Worm (Caenorhabditis elegans): ENCODE measurements around the gene C40H5.2.

Gene C40H5.2

DNA sequence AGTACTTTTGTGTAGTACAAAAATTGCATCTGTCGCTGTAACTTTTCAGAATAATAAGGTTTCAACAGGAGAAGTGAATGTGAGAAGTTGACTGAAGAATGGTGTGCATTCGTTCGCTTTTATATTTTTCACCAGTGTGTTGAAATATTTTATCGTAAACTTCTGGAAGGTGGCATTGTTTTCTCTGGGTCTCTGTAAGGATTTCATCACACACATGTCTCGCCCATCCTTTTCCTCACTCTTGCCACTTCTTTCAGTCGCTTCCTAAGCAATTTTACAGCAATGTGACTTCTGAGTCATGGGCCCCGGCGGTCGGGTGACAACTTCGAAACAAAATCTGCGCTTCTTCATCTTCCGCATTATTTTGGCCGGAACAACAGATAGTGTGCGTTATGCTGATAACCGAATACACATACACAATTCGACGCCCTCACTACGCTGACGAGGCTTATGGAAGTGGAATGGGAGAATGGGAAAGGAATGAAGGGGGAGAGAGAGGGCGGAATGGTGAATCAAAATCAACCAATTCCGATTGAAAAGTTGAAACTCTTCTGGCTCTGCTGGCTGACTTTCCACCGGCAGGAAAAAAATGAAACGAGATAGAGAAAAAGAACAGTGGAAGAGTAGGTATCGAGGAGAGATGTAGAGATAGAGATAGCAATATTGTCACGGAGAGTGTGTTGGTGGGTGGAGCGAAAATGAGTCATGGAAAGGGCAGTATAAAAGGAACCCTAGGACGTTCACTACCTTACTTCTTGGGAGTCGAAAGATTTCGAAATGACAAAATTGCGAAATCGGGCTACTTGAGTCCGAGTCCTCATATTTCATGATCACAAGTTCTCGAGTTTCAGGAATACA is 45.7 kb downstream of the C40H5.2 start:
- TF ChIP-seq ztf-29 (GFP tag; IDR thresholded peaks at IDR 0.05): no peak
- TF ChIP-seq tab-1 (GFP tag; IDR thresholded peaks at IDR 0.05): no peak
- TF ChIP-seq ztf-23 (GFP tag; IDR thresholded peaks at IDR 0.05): no peak
- TF ChIP-seq T22C8.4 (GFP tag; IDR thresholded peaks at IDR 0.05): no peak
- no peak for TF ChIP-seq med-1 (GFP tag; optimal IDR thresholded peaks at IDR 0.05; ENCODE audit: insufficient read depth)
- no peak for TF ChIP-seq ref-1 (GFP tag; conservative IDR thresholded peaks at IDR 0.05)
- no peak for TF ChIP-seq flt-1 (GFP tag; IDR thresholded peaks at IDR 0.05)
- no peak for TF ChIP-seq klf-2 (GFP tag; conservative IDR thresholded peaks at IDR 0.05)
- TF ChIP-seq cog-1 (tag; optimal IDR thresholded peaks at IDR 0.05): no peak

DNA sequence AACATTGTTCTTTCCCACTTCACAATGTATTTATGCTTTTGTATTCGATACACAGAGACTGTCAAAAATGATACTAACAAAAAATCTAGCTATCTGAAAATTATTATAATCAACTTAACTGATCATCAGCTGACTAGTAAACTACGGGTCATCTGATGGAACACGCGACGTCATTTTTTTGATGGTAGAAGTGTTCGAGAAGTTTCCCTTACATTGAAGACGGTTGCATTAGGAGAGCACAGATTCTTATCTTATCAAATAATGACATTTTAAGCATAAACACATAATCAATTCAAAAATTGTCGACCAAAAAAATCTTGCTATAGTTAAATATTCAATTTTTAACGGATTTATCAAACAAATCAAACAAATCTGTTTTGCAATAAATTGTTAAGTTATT is 46.9 kb downstream of the C40H5.2 start:
- no peak for TF ChIP-seq ref-1 (GFP tag; conservative IDR thresholded peaks at IDR 0.05)
- TF ChIP-seq ztf-23 (GFP tag; IDR thresholded peaks at IDR 0.05): no peak
- TF ChIP-seq T22C8.4 (GFP tag; IDR thresholded peaks at IDR 0.05): no peak
- TF ChIP-seq flt-1 (GFP tag; IDR thresholded peaks at IDR 0.05): no peak
- no peak for TF ChIP-seq tab-1 (GFP tag; IDR thresholded peaks at IDR 0.05)
- TF ChIP-seq klf-2 (GFP tag; conservative IDR thresholded peaks at IDR 0.05): no peak
- TF ChIP-seq ztf-29 (GFP tag; IDR thresholded peaks at IDR 0.05): no peak
- TF ChIP-seq cog-1 (tag; optimal IDR thresholded peaks at IDR 0.05): no peak
- TF ChIP-seq med-1 (GFP tag; optimal IDR thresholded peaks at IDR 0.05; ENCODE audit: insufficient read depth): no peak

- TF ChIP-seq T22C8.4 (GFP tag; IDR thresholded peaks at IDR 0.05): peak; percentile 77; the same call in 1 of the 2 replicates
- TF ChIP-seq ztf-23 (GFP tag; IDR thresholded peaks at IDR 0.05): no peak
- TF ChIP-seq tab-1 (GFP tag; IDR thresholded peaks at IDR 0.05): no peak
- TF ChIP-seq cog-1 (tag; optimal IDR thresholded peaks at IDR 0.05): peak; percentile 42
- peak; percentile 66; the same call in 1 of the 2 replicates for TF ChIP-seq flt-1 (GFP tag; IDR thresholded peaks at IDR 0.05)
Observed at ce11 chrX:11798057-11798555, 52.2 kb downstream of the C40H5.2 start, which contains the start of gene rsd-3. TSS of gene rsd-3 (plus strand) at chrX:11798505.

DNA sequence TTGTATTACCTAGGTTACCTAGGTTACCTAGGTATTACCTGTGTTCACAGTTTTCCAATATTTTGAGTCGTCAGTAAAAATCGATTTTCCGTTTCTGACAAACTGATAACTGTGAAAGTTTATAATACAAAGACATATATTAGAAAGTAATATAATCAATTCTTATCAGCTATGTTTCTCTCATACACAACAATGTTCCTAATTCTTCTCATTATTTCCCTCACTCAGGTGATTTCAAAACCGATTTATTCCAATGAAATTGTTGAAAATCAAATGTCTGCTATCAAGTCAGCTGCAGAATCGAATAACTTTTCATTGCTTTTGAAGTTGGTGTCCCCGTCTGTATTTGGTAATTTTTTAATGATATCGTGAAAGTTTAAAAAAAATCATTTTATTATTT is 58.2 kb downstream of the C40H5.2 start, which contains the start of gene C34E11.4:
Gene C34E11.4, plus strand, starts transcription at position 154 of the 400 bp plus-strand sequence.
- TF ChIP-seq flt-1 (GFP tag; IDR thresholded peaks at IDR 0.05) (no peak), tab-1 (GFP tag; IDR thresholded peaks at IDR 0.05) (no peak), klf-2 (GFP tag; conservative IDR thresholded peaks at IDR 0.05) (no peak)

DNA sequence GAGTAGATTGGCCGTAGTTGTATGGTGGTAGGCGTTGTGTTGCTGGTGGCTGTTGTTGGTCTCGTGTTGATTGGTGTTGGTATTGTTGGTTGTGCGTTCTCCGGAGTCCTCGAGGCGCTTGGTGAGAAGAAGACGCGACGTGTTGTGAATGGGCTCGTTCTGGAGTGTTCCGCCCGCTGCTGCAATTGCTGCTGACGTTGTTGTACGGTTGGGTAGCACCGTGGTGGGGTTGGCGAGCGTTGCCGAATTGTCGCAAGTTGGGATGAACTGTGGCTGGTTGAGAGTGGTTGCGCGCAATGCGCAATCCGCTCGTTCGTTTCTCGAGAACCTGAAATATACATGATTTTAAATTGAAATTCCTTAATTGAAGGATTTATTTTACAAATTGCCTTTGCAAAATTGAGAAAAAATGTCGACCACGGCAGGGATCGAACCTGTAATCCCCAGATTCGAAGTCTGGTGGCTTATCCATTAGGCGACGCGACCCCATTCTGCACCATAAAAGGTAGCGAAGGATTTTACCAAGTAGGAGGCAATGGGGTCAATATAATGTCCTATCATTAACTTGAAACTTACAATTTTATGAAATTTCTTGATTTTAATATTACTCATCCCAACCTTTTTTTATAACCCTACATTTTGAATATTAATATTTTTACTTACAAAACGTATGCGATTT is 60.4 kb downstream of the C40H5.2 start:
- TF ChIP-seq ztf-29 (GFP tag; IDR thresholded peaks at IDR 0.05) (no peak), klf-2 (GFP tag; conservative IDR thresholded peaks at IDR 0.05) (no peak), flt-1 (GFP tag; IDR thresholded peaks at IDR 0.05) (no peak), ztf-23 (GFP tag; IDR thresholded peaks at IDR 0.05) (no peak), med-1 (GFP tag; optimal IDR thresholded peaks at IDR 0.05; ENCODE audit: insufficient read depth) (no peak), tab-1 (GFP tag; IDR thresholded peaks at IDR 0.05) (no peak), T22C8.4 (GFP tag; IDR thresholded peaks at IDR 0.05) (no peak), cog-1 (tag; optimal IDR thresholded peaks at IDR 0.05) (no peak)
